Fruit fly (Drosophila melanogaster) Kc167 (cell line): ENCODE measurements around the gene CG6656.

Experiments
- Myc ChIP-seq: fragments of >200 bp; optimal IDR thresholded peaks from 2 replicates; lab custom pipeline; 2017; ENCODE audit warnings: missing external identifiers
- h ChIP-seq: fragments of >200 bp; optimal IDR thresholded peaks from 3 replicates; lab custom pipeline; 2018; ENCODE audit warnings: missing external identifiers
- insv ChIP-seq: fragments of >200 bp; optimal IDR thresholded peaks from 3 replicates; lab custom pipeline; 2018; ENCODE audit warnings: missing external identifiers
- psq ChIP-seq: fragments of >200 bp; optimal IDR thresholded peaks from 2 replicates; lab custom pipeline; 2017; ENCODE audit warnings: missing external identifiers

- TF ChIP-seq insv (lab: Kevin White, UChicago) (no peak), psq (no peak), h (lab: Kevin White, UChicago) (no peak), Myc (no peak)
Observed at dm6 chr3R:21836201-21836504, 38.9 kb upstream of the CG6656 start.
